Fruit fly (Drosophila melanogaster) whole organism: ENCODE data around the gene CG14397.

Source experiments
- CG8478 ChIP-seq: fragments of >200 bp; optimal IDR thresholded peaks from 2 replicates; lab custom pipeline; 2018; ENCODE audit warnings: inconsistent platforms
- EcR ChIP-seq, 2 experiments: fragments of >200 bp; optimal IDR thresholded peaks; 2 replicates each; lab custom pipeline; 2017; ENCODE audit warnings: missing biosample characterization in 2 of 2, missing genetic modification characterization in 2 of 2, missing genetic modification reagents in 2 of 2
- psq ChIP-seq: fragments of >200 bp; optimal IDR thresholded peaks from 2 replicates; lab custom pipeline; 2017
- usp ChIP-seq: fragments of >200 bp; optimal IDR thresholded peaks from 2 replicates; lab custom pipeline; 2017; ENCODE audit warnings: missing biosample characterization, missing genetic modification characterization, mixed read lengths

DNA sequence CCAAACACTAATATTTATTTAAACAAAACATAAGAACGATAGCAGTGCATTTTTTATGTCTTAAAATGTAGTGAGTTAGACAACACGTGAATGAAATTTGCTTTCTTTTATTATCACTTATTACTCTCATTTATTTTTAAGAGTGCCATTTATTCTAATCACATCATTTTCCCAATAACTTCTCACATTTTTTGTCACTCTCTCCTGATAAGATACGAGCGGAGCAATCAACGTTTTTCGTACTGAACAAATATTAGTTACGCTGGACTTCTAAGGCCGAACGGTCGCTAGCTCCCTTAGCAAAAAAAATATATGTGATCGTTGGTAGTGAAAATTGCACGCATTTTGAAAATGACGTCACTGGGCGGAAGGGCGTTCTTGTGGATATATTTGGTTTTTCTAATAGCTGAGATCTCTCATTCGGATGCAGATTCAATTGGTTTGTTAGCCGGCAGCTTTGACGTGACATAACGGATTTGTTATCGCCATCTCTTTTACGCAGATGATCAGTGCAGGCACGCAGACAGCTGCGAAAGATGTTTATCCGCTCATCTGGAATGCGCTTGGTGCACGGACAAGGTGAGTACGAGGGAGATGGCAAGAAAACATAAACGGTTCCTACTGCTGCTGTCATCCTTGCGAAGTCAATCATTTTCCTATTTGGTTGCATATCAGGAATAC is 38.1 kb upstream of the CG14397 start, which contains the start of gene Itgbn:
- TF ChIP-seq psq (lab: Kevin White, UChicago): no peak
- no peak for TF ChIP-seq CG8478 (lab: Kevin White, UChicago)
- no peak for TF ChIP-seq usp (GFP tag; lab: Kevin White, UChicago)
- TF ChIP-seq EcR (GFP tag; optimal IDR thresholded peaks at IDR 0.05; lab: Kevin White, UChicago): no peak
